In genomic region chr2L:6566020-6566687, dm6 we compare ENCODE assay signal across 1 fruit fly cellular context.
TF ChIP-seq lines count a peak whose summit lies in the region.

Gene CG13766, minus strand, starts transcription at chr2L:6566181.

TF ChIP-seq in whole organism, embryonic, 481 proteins besides CTCF, POLR2A, EP300 and RAD21 (continued from another document and continues in another):
- TF ChIP-seq CG16813 (GFP tag; IDR thresholded peaks at IDR 0.05; lab: Robert Waterston, UW; ENCODE audit: partially characterized antibody) (peak; percentile 96), Drgx (GFP tag; IDR thresholded peaks at IDR 0.05; lab: Robert Waterston, UW) (no peak), CG31441 (GFP tag; IDR thresholded peaks at IDR 0.05; lab: Robert Waterston, UW) (no peak), Gug (GFP tag; IDR thresholded peaks at IDR 0.05; lab: Robert Waterston, UW) (no peak), inv (GFP tag; IDR thresholded peaks at IDR 0.05; lab: Robert Waterston, UW; ENCODE audit: partially characterized antibody) (peak; percentile 75), fu2 (GFP tag; optimal IDR thresholded peaks at IDR 0.05; lab: Kevin White, UChicago) (no peak), bab2 (GFP tag; optimal IDR thresholded peaks at IDR 0.05; lab: Kevin White, UChicago) (no peak), CG4328 (GFP tag; optimal IDR thresholded peaks at IDR 0.05; lab: Kevin White, UChicago) (no peak), Sry-δ (GFP tag; optimal IDR thresholded peaks at IDR 0.05; lab: Kevin White, UChicago) (no peak), CG13296 (GFP tag; optimal IDR thresholded peaks at IDR 0.05; lab: Kevin White, UChicago) (no peak), CG11504 (tag; optimal IDR thresholded peaks at IDR 0.05; lab: Kevin White, UChicago) (no peak), CG6765 (GFP tag; optimal IDR thresholded peaks at IDR 0.05; lab: Kevin White, UChicago) (no peak), CG8388 (GFP tag; optimal IDR thresholded peaks at IDR 0.05; lab: Kevin White, UChicago) (no peak), ssp (GFP tag; IDR thresholded peaks at IDR 0.05; lab: Robert Waterston, UW) (no peak), Scr (GFP tag; IDR thresholded peaks at IDR 0.05; lab: Robert Waterston, UW; ENCODE audit: partially characterized antibody) (peak; percentile 86), pros (GFP tag; optimal IDR thresholded peaks at IDR 0.05; lab: Kevin White, UChicago) (no peak), pnt (GFP tag; optimal IDR thresholded peaks at IDR 0.05; lab: Kevin White, UChicago) (no peak), p53 (GFP tag; optimal IDR thresholded peaks at IDR 0.05; lab: Kevin White, UChicago) (no peak), pfk (GFP tag; optimal IDR thresholded peaks at IDR 0.05; lab: Kevin White, UChicago) (no peak), Dll (GFP tag; IDR thresholded peaks at IDR 0.05; lab: Robert Waterston, UW; ENCODE audit: partially characterized antibody) (peak; percentile 81; the same call in 3 of the 4 replicates), CG2120 (GFP tag; optimal IDR thresholded peaks at IDR 0.05; lab: Kevin White, UChicago) (no peak), emc (GFP tag; optimal IDR thresholded peaks at IDR 0.05; lab: Kevin White, UChicago) (no peak), Antp (GFP tag; optimal IDR thresholded peaks at IDR 0.05; lab: Kevin White, UChicago) (no peak), Eip74EF (GFP tag; optimal IDR thresholded peaks at IDR 0.05; lab: Kevin White, UChicago) (no peak), fd96Cb (tag; optimal IDR thresholded peaks at IDR 0.05; lab: Kevin White, UChicago) (no peak), C15 (GFP tag; IDR thresholded peaks at IDR 0.05; lab: Robert Waterston, UW) (no peak), D19A (tag; optimal IDR thresholded peaks at IDR 0.05; lab: Kevin White, UChicago) (no peak), Tbp (GFP tag; optimal IDR thresholded peaks at IDR 0.05; lab: Kevin White, UChicago) (no peak), knrl (GFP tag; IDR thresholded peaks at IDR 0.05; lab: Robert Waterston, UW; ENCODE audit: partially characterized antibody) (peak; percentile 72; the same call in 2 of the 3 replicates), crol (GFP tag; IDR thresholded peaks at IDR 0.05; lab: Robert Waterston, UW) (no peak), Med (GFP tag; lab: Kevin White, UChicago) (peak; percentile 34), MBD-R2 (GFP tag; IDR thresholded peaks at IDR 0.05; lab: Robert Waterston, UW) (peak; percentile 74), CG3407 (GFP tag; optimal IDR thresholded peaks at IDR 0.05; lab: Kevin White, UChicago) (no peak), btn (GFP tag; optimal IDR thresholded peaks at IDR 0.05; lab: Kevin White, UChicago) (no peak), jumu (GFP tag; optimal IDR thresholded peaks at IDR 0.05; lab: Kevin White, UChicago) (no peak), gro (GFP tag; optimal IDR thresholded peaks at IDR 0.05; lab: Kevin White, UChicago) (no peak), Hmx (GFP tag; optimal IDR thresholded peaks at IDR 0.05; lab: Kevin White, UChicago) (no peak), CG16815 (GFP tag; optimal IDR thresholded peaks at IDR 0.05; lab: Kevin White, UChicago) (no peak), CG6272 (GFP tag; IDR thresholded peaks at IDR 0.05; lab: Robert Waterston, UW) (no peak), Camta (GFP tag; optimal IDR thresholded peaks at IDR 0.05; lab: Kevin White, UChicago) (no peak), odd (GFP tag; optimal IDR thresholded peaks at IDR 0.05; lab: Kevin White, UChicago) (no peak), pb (GFP tag; optimal IDR thresholded peaks at IDR 0.05; lab: Kevin White, UChicago) (no peak), MTF-1 (GFP tag; optimal IDR thresholded peaks at IDR 0.05; lab: Kevin White, UChicago; ENCODE audit: borderline replicate concordance) (no peak), CG5180 (GFP tag; optimal IDR thresholded peaks at IDR 0.05; lab: Kevin White, UChicago) (no peak), ato (GFP tag; IDR thresholded peaks at IDR 0.05; lab: Robert Waterston, UW; ENCODE audit: partially characterized antibody) (peak; percentile 94), NfI (GFP tag; optimal IDR thresholded peaks at IDR 0.05; lab: Kevin White, UChicago) (no peak), pzg (GFP tag; optimal IDR thresholded peaks at IDR 0.05; lab: Kevin White, UChicago) (peak; percentile 74), CG9797 (GFP tag; optimal IDR thresholded peaks at IDR 0.05; lab: Kevin White, UChicago) (peak; percentile 64), Bgb (GFP tag; IDR thresholded peaks at IDR 0.05; lab: Robert Waterston, UW; ENCODE audit: partially characterized antibody) (peak; percentile 94), scrt (GFP tag; optimal IDR thresholded peaks at IDR 0.05; lab: Kevin White, UChicago) (no peak), CG7963 (GFP tag; IDR thresholded peaks at IDR 0.05; lab: Robert Waterston, UW; ENCODE audit: partially characterized antibody) (peak; percentile 98), CG3281 (GFP tag; optimal IDR thresholded peaks at IDR 0.05; lab: Kevin White, UChicago) (no peak), salm (tag; optimal IDR thresholded peaks at IDR 0.05; lab: Kevin White, UChicago) (no peak), Taf1 (GFP tag; IDR thresholded peaks at IDR 0.05; lab: Robert Waterston, UW) (no peak), CG17829 (tag; optimal IDR thresholded peaks at IDR 0.05; lab: Kevin White, UChicago) (peak; percentile 41), amos (GFP tag; IDR thresholded peaks at IDR 0.05; lab: Robert Waterston, UW; ENCODE audit: partially characterized antibody) (peak; percentile 74), E2f2 (GFP tag; IDR thresholded peaks at IDR 0.05; lab: Robert Waterston, UW) (no peak), mam (GFP tag; optimal IDR thresholded peaks at IDR 0.05; lab: Kevin White, UChicago) (no peak), CG11398 (GFP tag; optimal IDR thresholded peaks at IDR 0.05; lab: Kevin White, UChicago) (no peak), hbn (GFP tag; IDR thresholded peaks at IDR 0.05; lab: Robert Waterston, UW; ENCODE audit: partially characterized antibody) (peak; percentile 71), chinmo (GFP tag; IDR thresholded peaks at IDR 0.05; lab: Robert Waterston, UW; ENCODE audit: partially characterized antibody) (peak; percentile 97), NC2α (GFP tag; optimal IDR thresholded peaks at IDR 0.05; lab: Kevin White, UChicago) (no peak), CG17359 (tag; optimal IDR thresholded peaks at IDR 0.05; lab: Kevin White, UChicago) (no peak), CG9215 (GFP tag; IDR thresholded peaks at IDR 0.05; lab: Robert Waterston, UW) (no peak), cg (GFP tag; optimal IDR thresholded peaks at IDR 0.05; lab: Kevin White, UChicago) (no peak), chif (GFP tag; optimal IDR thresholded peaks at IDR 0.05; lab: Kevin White, UChicago) (no peak), sens (GFP tag; lab: Kevin White, UChicago) (peak; percentile 75), disco-r (GFP tag; optimal IDR thresholded peaks at IDR 0.05; lab: Kevin White, UChicago) (no peak), PHDP (tag; optimal IDR thresholded peaks at IDR 0.05; lab: Kevin White, UChicago) (no peak), CG10321 (GFP tag; IDR thresholded peaks at IDR 0.05; lab: Robert Waterston, UW) (no peak), ems (GFP tag; optimal IDR thresholded peaks at IDR 0.05; lab: Kevin White, UChicago) (no peak), Lim3 (GFP tag; IDR thresholded peaks at IDR 0.05; lab: Robert Waterston, UW) (no peak), ind (GFP tag; optimal IDR thresholded peaks at IDR 0.05; lab: Kevin White, UChicago) (no peak), phol (tag; optimal IDR thresholded peaks at IDR 0.05; lab: Kevin White, UChicago) (no peak), schlank (tag; optimal IDR thresholded peaks at IDR 0.05; lab: Kevin White, UChicago) (no peak), Ravus (GFP tag; IDR thresholded peaks at IDR 0.05; lab: Robert Waterston, UW) (no peak), MESR4 (GFP tag; optimal IDR thresholded peaks at IDR 0.05; lab: Kevin White, UChicago) (peak; percentile 37), CG8281 (tag; optimal IDR thresholded peaks at IDR 0.05; lab: Kevin White, UChicago) (no peak), kni (GFP tag; optimal IDR thresholded peaks at IDR 0.05; lab: Kevin White, UChicago) (no peak), CG31388 (GFP tag; optimal IDR thresholded peaks at IDR 0.05; lab: Kevin White, UChicago) (no peak), gsb (GFP tag; IDR thresholded peaks at IDR 0.05; lab: Robert Waterston, UW) (no peak), gcm2 (GFP tag; optimal IDR thresholded peaks at IDR 0.05; lab: Kevin White, UChicago) (no peak), Xrp1 (GFP tag; IDR thresholded peaks at IDR 0.05; lab: Robert Waterston, UW) (no peak), ken (GFP tag; IDR thresholded peaks at IDR 0.05; lab: Robert Waterston, UW) (no peak), sqz (GFP tag; optimal IDR thresholded peaks at IDR 0.05; lab: Kevin White, UChicago) (no peak), CG9817 (tag; optimal IDR thresholded peaks at IDR 0.05; lab: Kevin White, UChicago) (no peak), slp2 (GFP tag; optimal IDR thresholded peaks at IDR 0.05; lab: Kevin White, UChicago) (no peak), CG2875 (GFP tag; optimal IDR thresholded peaks at IDR 0.05; lab: Kevin White, UChicago) (no peak), row (GFP tag; IDR thresholded peaks at IDR 0.05; lab: Robert Waterston, UW) (no peak), corto (GFP tag; optimal IDR thresholded peaks at IDR 0.05; lab: Kevin White, UChicago) (no peak), CG12219 (GFP tag; optimal IDR thresholded peaks at IDR 0.05; lab: Kevin White, UChicago) (no peak), Stat92E (GFP tag; optimal IDR thresholded peaks at IDR 0.05; lab: Kevin White, UChicago) (no peak), CG10274 (GFP tag; optimal IDR thresholded peaks at IDR 0.05; lab: Kevin White, UChicago) (no peak), CG32767 (GFP tag; IDR thresholded peaks at IDR 0.05; lab: Robert Waterston, UW) (no peak), CG8290 (GFP tag; optimal IDR thresholded peaks at IDR 0.05; lab: Kevin White, UChicago) (peak; percentile 26), CG8290 (tag; optimal IDR thresholded peaks at IDR 0.05; lab: Kevin White, UChicago) (peak in 1 of 2 experiments; percentile 55), Sox100B (GFP tag; optimal IDR thresholded peaks at IDR 0.05; lab: Kevin White, UChicago) (no peak), fru (optimal IDR thresholded peaks at IDR 0.05; lab: Kevin White, UChicago) (no peak), CG4617 (GFP tag; optimal IDR thresholded peaks at IDR 0.05; lab: Kevin White, UChicago; ENCODE audit: borderline replicate concordance) (peak; percentile 29), vnd (GFP tag; IDR thresholded peaks at IDR 0.05; lab: Robert Waterston, UW; ENCODE audit: partially characterized antibody) (peak; percentile 97), BEAF-32 (GFP tag; optimal IDR thresholded peaks at IDR 0.05; lab: Kevin White, UChicago) (peak; percentile 18), CG8478 (optimal IDR thresholded peaks at IDR 0.05; lab: Kevin White, UChicago) (no peak), CG33213 (GFP tag; optimal IDR thresholded peaks at IDR 0.05; lab: Kevin White, UChicago) (peak; percentile 71), Six4 (GFP tag; optimal IDR thresholded peaks at IDR 0.05; lab: Kevin White, UChicago) (no peak), CG14014 (GFP tag; IDR thresholded peaks at IDR 0.05; lab: Robert Waterston, UW) (no peak), CG17912 (GFP tag; optimal IDR thresholded peaks at IDR 0.05; lab: Kevin White, UChicago) (no peak), CG13775 (GFP tag; optimal IDR thresholded peaks at IDR 0.05; lab: Kevin White, UChicago) (no peak), CG1647 (GFP tag; optimal IDR thresholded peaks at IDR 0.05; lab: Kevin White, UChicago) (no peak), CG31224 (GFP tag; IDR thresholded peaks at IDR 0.05; lab: Robert Waterston, UW) (no peak), nmo (GFP tag; optimal IDR thresholded peaks at IDR 0.05; lab: Kevin White, UChicago) (peak; percentile 32), CG7928 (GFP tag; optimal IDR thresholded peaks at IDR 0.05; lab: Kevin White, UChicago) (no peak), dan (GFP tag; IDR thresholded peaks at IDR 0.05; lab: Robert Waterston, UW) (no peak), Sin3A (optimal IDR thresholded peaks at IDR 0.05; lab: Kevin White, UChicago) (no peak), esg (GFP tag; conservative IDR thresholded peaks at IDR 0.05; lab: Robert Waterston, UW) (no peak), pita (GFP tag; optimal IDR thresholded peaks at IDR 0.05; lab: Kevin White, UChicago) (no peak), ara (GFP tag; IDR thresholded peaks at IDR 0.05; lab: Robert Waterston, UW) (no peak), CG2712 (tag; optimal IDR thresholded peaks at IDR 0.05; lab: Kevin White, UChicago) (peak; percentile 10), dimm (GFP tag; IDR thresholded peaks at IDR 0.05; lab: Robert Waterston, UW) (no peak), dmrt99B (tag; optimal IDR thresholded peaks at IDR 0.05; lab: Kevin White, UChicago) (no peak), CG4404 (GFP tag; IDR thresholded peaks at IDR 0.05; lab: Robert Waterston, UW) (no peak), CG10431 (GFP tag; optimal IDR thresholded peaks at IDR 0.05; lab: Kevin White, UChicago) (no peak), CG7839 (tag; optimal IDR thresholded peaks at IDR 0.05; lab: Kevin White, UChicago) (no peak), Elba2 (GFP tag; optimal IDR thresholded peaks at IDR 0.05; lab: Kevin White, UChicago) (no peak), tup (GFP tag; optimal IDR thresholded peaks at IDR 0.05; lab: Kevin White, UChicago) (no peak), CG1603 (tag; optimal IDR thresholded peaks at IDR 0.05; lab: Kevin White, UChicago) (no peak), HLH4C (GFP tag; IDR thresholded peaks at IDR 0.05; lab: Robert Waterston, UW; ENCODE audit: partially characterized antibody) (peak; percentile 100), CG8359 (GFP tag; optimal IDR thresholded peaks at IDR 0.05; lab: Kevin White, UChicago; ENCODE audit: borderline replicate concordance) (no peak), fd102C (GFP tag; optimal IDR thresholded peaks at IDR 0.05; lab: Kevin White, UChicago) (no peak), pan (optimal IDR thresholded peaks at IDR 0.05; lab: Kevin White, UChicago) (no peak), pan (GFP tag; optimal IDR thresholded peaks at IDR 0.05 in 1 of 2, IDR thresholded peaks at IDR 0.05 in 1 of 2) (no peak), Nf-YB (GFP tag; optimal IDR thresholded peaks at IDR 0.05; lab: Kevin White, UChicago) (no peak), CG11723 (GFP tag; optimal IDR thresholded peaks at IDR 0.05; lab: Kevin White, UChicago) (no peak), CG7372 (GFP tag; IDR thresholded peaks at IDR 0.05; lab: Robert Waterston, UW) (no peak), CG10543 (GFP tag; optimal IDR thresholded peaks at IDR 0.05; lab: Kevin White, UChicago) (no peak), CG3838 (GFP tag; optimal IDR thresholded peaks at IDR 0.05; lab: Kevin White, UChicago) (no peak), CG15269 (tag; optimal IDR thresholded peaks at IDR 0.05; lab: Kevin White, UChicago) (no peak), sima (GFP tag; optimal IDR thresholded peaks at IDR 0.05; lab: Kevin White, UChicago) (no peak), NK7.1 (GFP tag; optimal IDR thresholded peaks at IDR 0.05; lab: Kevin White, UChicago) (no peak)
